Worm (Caenorhabditis elegans): ENCODE measurements around the gene hlh-11.

hlh-11 gene

ce11 chrIII:9666668-9667067, 47.2 kb downstream of the hlh-11 start:
- TF ChIP-seq T23F11.4 (GFP tag; optimal IDR thresholded peaks at IDR 0.05), result no peak
- peak; percentile 53 for TF ChIP-seq unc-55 (GFP tag; optimal IDR thresholded peaks at IDR 0.05)
- no peak for TF ChIP-seq C38D4.7 (GFP tag; optimal IDR thresholded peaks at IDR 0.05)
- TF ChIP-seq pag-3 (tag; optimal IDR thresholded peaks at IDR 0.05; ENCODE audit: borderline replicate concordance), result no peak
- TF ChIP-seq hlh-15 (tag; optimal IDR thresholded peaks at IDR 0.05), result no peak
- no peak for TF ChIP-seq pros-1 (tag; optimal IDR thresholded peaks at IDR 0.05)
- no peak for TF ChIP-seq hlh-13 (GFP tag; optimal IDR thresholded peaks at IDR 0.05)

ce11 chrIII:9667591-9668265, 48.2 kb downstream of the hlh-11 start, which contains the start of gene C07A9.9:
Gene C07A9.9, minus strand, starts transcription at chrIII:9667641.
- no peak for TF ChIP-seq pha-4 (tag; optimal IDR thresholded peaks at IDR 0.05)
- TF ChIP-seq ama-1 (optimal IDR thresholded peaks at IDR 0.05), result no peak
- no peak for TF ChIP-seq madf-2 (tag; optimal IDR thresholded peaks at IDR 0.05)
- TF ChIP-seq K02D7.2 (tag; optimal IDR thresholded peaks at IDR 0.05), result no peak
- peak; percentile 12 for TF ChIP-seq sdc-2 (tag; optimal IDR thresholded peaks at IDR 0.05)
- no peak for TF ChIP-seq ahr-1 (tag; optimal IDR thresholded peaks at IDR 0.05)
- TF ChIP-seq nhr-11 (tag; optimal IDR thresholded peaks at IDR 0.05), result no peak
- TF ChIP-seq lim-6 (tag; optimal IDR thresholded peaks at IDR 0.05), result no peak
- peak; percentile 43 for TF ChIP-seq F13H6.1 (tag; optimal IDR thresholded peaks at IDR 0.05)
- TF ChIP-seq ttx-3 (tag; optimal IDR thresholded peaks at IDR 0.05), result no peak
- TF ChIP-seq ceh-2 (tag; optimal IDR thresholded peaks at IDR 0.05), result peak; percentile 15
- no peak for TF ChIP-seq rnt-1 (tag; optimal IDR thresholded peaks at IDR 0.05)
- TF ChIP-seq sox-2 (GFP tag; IDR thresholded peaks at IDR 0.05), result no peak
- peak; percentile 37 for TF ChIP-seq eyg-1 (tag; optimal IDR thresholded peaks at IDR 0.05)
- no peak for TF ChIP-seq fax-1 (tag; optimal IDR thresholded peaks at IDR 0.05)
- TF ChIP-seq pha-2 (tag; optimal IDR thresholded peaks at IDR 0.05), result no peak
- no peak for TF ChIP-seq ceh-45 (GFP tag; IDR thresholded peaks at IDR 0.05)
- TF ChIP-seq ceh-48 (tag; optimal IDR thresholded peaks at IDR 0.05), result no peak
- no peak for TF ChIP-seq ceh-24 (tag; optimal IDR thresholded peaks at IDR 0.05)
- no peak for TF ChIP-seq ceh-30 (tag; optimal IDR thresholded peaks at IDR 0.05)
- no peak for TF ChIP-seq dmd-4 (tag; optimal IDR thresholded peaks at IDR 0.05; ENCODE audit: borderline replicate concordance)
- peak; percentile 7 for TF ChIP-seq unc-55 (GFP tag; optimal IDR thresholded peaks at IDR 0.05)
- TF ChIP-seq hlh-30 (tag; optimal IDR thresholded peaks at IDR 0.05; ENCODE audit: insufficient read depth), result no peak
- peak; percentile 24 for TF ChIP-seq nhr-232 (tag; optimal IDR thresholded peaks at IDR 0.05)
- peak; percentile 67 for TF ChIP-seq ceh-31 (tag; optimal IDR thresholded peaks at IDR 0.05)
- TF ChIP-seq pros-1 (tag; optimal IDR thresholded peaks at IDR 0.05), result peak; percentile 68
- TF ChIP-seq T23F11.4 (GFP tag; optimal IDR thresholded peaks at IDR 0.05), result peak; percentile 25
- TF ChIP-seq lin-11 (tag; optimal IDR thresholded peaks at IDR 0.05), result no peak
- TF ChIP-seq ceh-34 (tag; optimal IDR thresholded peaks at IDR 0.05), result peak; percentile 80
- no peak for TF ChIP-seq elt-4 (tag; optimal IDR thresholded peaks at IDR 0.05)
- TF ChIP-seq hlh-15 (tag; optimal IDR thresholded peaks at IDR 0.05), result no peak
- TF ChIP-seq ceh-19 (GFP tag; optimal IDR thresholded peaks at IDR 0.05), result peak; percentile 28
- no peak for TF ChIP-seq syd-9 (tag; optimal IDR thresholded peaks at IDR 0.05)
- no peak for TF ChIP-seq hlh-13 (GFP tag; optimal IDR thresholded peaks at IDR 0.05)
- TF ChIP-seq unc-86 (tag; optimal IDR thresholded peaks at IDR 0.05), result no peak
- peak; percentile 18 for TF ChIP-seq hlh-8 (tag; optimal IDR thresholded peaks at IDR 0.05)
- TF ChIP-seq odd-2 (tag; optimal IDR thresholded peaks at IDR 0.05), result no peak
- peak; percentile 38 for TF ChIP-seq ets-4 (tag; optimal IDR thresholded peaks at IDR 0.05)
- TF ChIP-seq dve-1 (tag; optimal IDR thresholded peaks at IDR 0.05), result peak; percentile 53
- peak; percentile 38 for TF ChIP-seq elt-2 (tag; optimal IDR thresholded peaks at IDR 0.05)
- TF ChIP-seq pax-1 (tag; optimal IDR thresholded peaks at IDR 0.05), result no peak
- peak; percentile 88 for TF ChIP-seq tbx-2 (tag; optimal IDR thresholded peaks at IDR 0.05)
- peak; percentile 70 for TF ChIP-seq ref-2 (tag; optimal IDR thresholded peaks at IDR 0.05)
- TF ChIP-seq fkh-10 (GFP tag; optimal IDR thresholded peaks at IDR 0.05), result no peak
- TF ChIP-seq sox-4 (tag; optimal IDR thresholded peaks at IDR 0.05), result no peak
- peak; percentile 83 for TF ChIP-seq pqm-1 (tag; optimal IDR thresholded peaks at IDR 0.05)
- TF ChIP-seq npax-4 (tag; optimal IDR thresholded peaks at IDR 0.05), result no peak
- TF ChIP-seq che-1 (tag; optimal IDR thresholded peaks at IDR 0.05), result no peak
- no peak for TF ChIP-seq tbx-7 (tag; optimal IDR thresholded peaks at IDR 0.05)
